Worm (Caenorhabditis elegans) whole organism, L1 larva: Measurements from ENCODE around the gene clec-126.
A peak's percentile ranks its signal among the peaks of the same experiment; 100 is the strongest.

Experiments used
- C34B4.2 ChIP-seq: sonication (generic microtip); optimal IDR thresholded peaks from 2 replicates; lab custom pipeline; 2017; ENCODE audit warnings: mild to moderate bottlenecking, missing genetic modification characterization, missing compliant biosample characterization
- Y116A8C.19 ChIP-seq: sonication (generic microtip); optimal IDR thresholded peaks from 2 replicates; lab custom pipeline; 2016; ENCODE audit warnings: missing compliant biosample characterization, missing genetic modification characterization, borderline replicate concordance
- aha-1 ChIP-seq: fragments of 150-350 bp; optimal IDR thresholded peaks from 2 replicates; lab custom pipeline; 2014; ENCODE audit warnings: missing biosample characterization, missing genetic modification characterization
- alr-1 ChIP-seq: fragments of 200-800 bp; sonication (Bioruptor generic); optimal IDR thresholded peaks from 2 replicates; lab custom pipeline; 2018; ENCODE audit warnings: borderline replicate concordance, mild to moderate bottlenecking, missing genetic modification characterization, missing compliant biosample characterization
- ceh-63 ChIP-seq: fragments of 200-800 bp; sonication (Bioruptor generic); optimal IDR thresholded peaks from 2 replicates; lab custom pipeline; 2018; ENCODE audit warnings: mild to moderate bottlenecking, missing genetic modification characterization, missing compliant biosample characterization
- ceh-8 ChIP-seq: fragments of 200-800 bp; sonication (Bioruptor generic); optimal IDR thresholded peaks from 2 replicates; lab custom pipeline; 2018; ENCODE audit warnings: mild to moderate bottlenecking, missing genetic modification characterization, moderate library complexity, missing compliant biosample characterization
- ceh-90 ChIP-seq: sonication (generic microtip); optimal IDR thresholded peaks from 2 replicates; lab custom pipeline; 2016; ENCODE audit warnings: missing genetic modification characterization, missing compliant biosample characterization
- ces-1 ChIP-seq: fragments of 150-350 bp; optimal IDR thresholded peaks from 2 replicates; lab custom pipeline; 2014; ENCODE audit warnings: missing biosample characterization, missing genetic modification reagents, missing genetic modification characterization
- dpl-1 ChIP-seq, 3 experiments: fragments of 150-350 bp in 2 of 3; sonication (generic microtip) in 1 of 3; optimal IDR thresholded peaks; 2 replicates each; lab custom pipeline; 2014 to 2017; ENCODE audit warnings: missing biosample characterization in 3 of 3, missing genetic modification characterization in 3 of 3, missing genetic modification reagents in 3 of 3
- efl-1 ChIP-seq, 4 experiments: fragments of 150-350 bp; optimal IDR thresholded peaks in 3 of 4; peaks in 1 of 4; 1 replicate in 1 of 4; 2 replicates in 3 of 4; lab custom pipeline; 2014; ENCODE audit warnings: missing biosample characterization in 2 of 4, missing genetic modification characterization in 2 of 4, missing genetic modification reagents in 2 of 4
- egl-27 ChIP-seq, 2 experiments: fragments of 150-350 bp in 1 of 2; sonication (generic microtip); optimal IDR thresholded peaks; 3 replicates each; lab custom pipeline; 2017 to 2018; ENCODE audit warnings: missing biosample characterization in 2 of 2, missing genetic modification characterization in 2 of 2, missing genetic modification reagents in 2 of 2
- elt-2 ChIP-seq: sonication (generic microtip); optimal IDR thresholded peaks from 2 replicates; lab custom pipeline; 2016; ENCODE audit warnings: missing genetic modification characterization, mild to moderate bottlenecking, inconsistent platforms, missing compliant biosample characterization, missing genetic modification reagents
- fkh-8 ChIP-seq: sonication (generic microtip); optimal IDR thresholded peaks from 2 replicates; lab custom pipeline; 2016; ENCODE audit warnings: mild to moderate bottlenecking, missing genetic modification characterization, missing compliant biosample characterization
- hpl-2 ChIP-seq: fragments of 150-350 bp; optimal IDR thresholded peaks from 2 replicates; lab custom pipeline; 2014; ENCODE audit warnings: missing biosample characterization, missing genetic modification reagents, missing genetic modification characterization
- irx-1 ChIP-seq: sonication (generic microtip); optimal IDR thresholded peaks from 2 replicates; lab custom pipeline; 2016; ENCODE audit warnings: missing genetic modification characterization, missing compliant biosample characterization
- jun-1 ChIP-seq: fragments of 150-350 bp; optimal IDR thresholded peaks from 2 replicates; lab custom pipeline; 2014; ENCODE audit warnings: missing biosample characterization, missing genetic modification reagents, missing genetic modification characterization
- lin-13 ChIP-seq: fragments of 150-350 bp; optimal IDR thresholded peaks from 2 replicates; lab custom pipeline; 2014; ENCODE audit warnings: missing biosample characterization, missing genetic modification reagents, missing genetic modification characterization
- lin-14 ChIP-seq: fragments of 200-800 bp; sonication (Bioruptor generic); optimal IDR thresholded peaks from 2 replicates; lab custom pipeline; 2018; ENCODE audit warnings: mild to moderate bottlenecking, missing genetic modification characterization, moderate library complexity, missing compliant biosample characterization
- lin-15B ChIP-seq: fragments of 150-350 bp; sonication (generic microtip); optimal IDR thresholded peaks from 3 replicates; lab custom pipeline; 2014; ENCODE audit warnings: missing biosample characterization, missing genetic modification characterization
- lsy-2 ChIP-seq, 2 experiments: fragments of 150-350 bp; optimal IDR thresholded peaks; 2 replicates each; lab custom pipeline; 2014; ENCODE audit warnings: missing biosample characterization in 2 of 2, missing genetic modification characterization in 2 of 2
- mab-9 ChIP-seq: fragments of 200-800 bp; sonication (Bioruptor generic); IDR thresholded peaks from 2 replicates; pipeline ENCODE4 v1.3.6; 2022; ENCODE audit warnings: missing genetic modification reagents, missing genetic modification characterization, missing compliant biosample characterization
- mef-2 ChIP-seq: fragments of 150-350 bp; optimal IDR thresholded peaks from 2 replicates; lab custom pipeline; 2014; ENCODE audit warnings: missing biosample characterization, missing genetic modification characterization
- nhr-20 ChIP-seq: sonication (generic microtip); optimal IDR thresholded peaks from 2 replicates; lab custom pipeline; 2016; ENCODE audit warnings: mild to moderate bottlenecking, missing genetic modification characterization, missing compliant biosample characterization
- nhr-237 ChIP-seq: fragments of 150-350 bp; optimal IDR thresholded peaks from 2 replicates; lab custom pipeline; 2014; ENCODE audit warnings: missing biosample characterization, missing genetic modification characterization
- nhr-47 ChIP-seq: sonication (generic microtip); optimal IDR thresholded peaks from 2 replicates; lab custom pipeline; 2016; ENCODE audit warnings: mild to moderate bottlenecking, missing genetic modification characterization, moderate library complexity, missing compliant biosample characterization
- nhr-76 ChIP-seq: sonication (generic microtip); optimal IDR thresholded peaks from 2 replicates; lab custom pipeline; 2017; ENCODE audit warnings: missing biosample characterization, missing genetic modification characterization
- nhr-84 ChIP-seq: sonication (generic microtip); optimal IDR thresholded peaks from 2 replicates; lab custom pipeline; 2017; ENCODE audit warnings: missing biosample characterization, missing genetic modification characterization
- nhr-90 ChIP-seq: sonication (generic microtip); optimal IDR thresholded peaks from 2 replicates; lab custom pipeline; 2016; ENCODE audit warnings: mild to moderate bottlenecking, missing genetic modification characterization, missing compliant biosample characterization; ENCODE audit not compliant: poor library complexity
- pax-3 ChIP-seq: fragments of 200-800 bp; sonication (Bioruptor generic); optimal IDR thresholded peaks from 2 replicates; lab custom pipeline; 2018; ENCODE audit warnings: mild to moderate bottlenecking, missing genetic modification characterization, moderate library complexity, missing compliant biosample characterization
- skn-1 ChIP-seq: fragments of 150-350 bp; optimal IDR thresholded peaks from 2 replicates; lab custom pipeline; 2014; ENCODE audit warnings: missing biosample characterization, missing genetic modification characterization
- snu-23 ChIP-seq: sonication (generic microtip); optimal IDR thresholded peaks from 2 replicates; lab custom pipeline; 2016; ENCODE audit warnings: missing genetic modification characterization, missing compliant biosample characterization
- sox-4 ChIP-seq: sonication (generic microtip); optimal IDR thresholded peaks from 2 replicates; lab custom pipeline; 2016; ENCODE audit warnings: missing genetic modification characterization, missing compliant biosample characterization
- swsn-7 ChIP-seq: sonication (generic microtip); optimal IDR thresholded peaks from 2 replicates; lab custom pipeline; 2016; ENCODE audit warnings: missing genetic modification characterization, missing compliant biosample characterization
- tlp-1 ChIP-seq: fragments of 150-350 bp; optimal IDR thresholded peaks from 2 replicates; lab custom pipeline; 2014; ENCODE audit warnings: missing biosample characterization, missing genetic modification characterization
- unc-130 ChIP-seq: fragments of 150-350 bp; optimal IDR thresholded peaks from 2 replicates; lab custom pipeline; 2017; ENCODE audit warnings: missing biosample characterization, missing genetic modification characterization, inconsistent platforms
- unc-30 ChIP-seq: sonication (generic microtip); optimal IDR thresholded peaks from 2 replicates; lab custom pipeline; 2017; ENCODE audit warnings: missing biosample characterization, missing genetic modification characterization
- unc-98 ChIP-seq: fragments of 200-800 bp; sonication (Bioruptor generic); IDR thresholded peaks from 2 replicates; pipeline ENCODE4 v1.3.6; 2022; ENCODE audit warnings: missing genetic modification characterization, missing compliant biosample characterization
- xbp-1 ChIP-seq: sonication (generic microtip); optimal IDR thresholded peaks from 2 replicates; lab custom pipeline; 2016; ENCODE audit warnings: missing genetic modification characterization, missing compliant biosample characterization
- zip-4 ChIP-seq: fragments of 200-800 bp; sonication (Bioruptor generic); optimal IDR thresholded peaks from 2 replicates; lab custom pipeline; 2018; ENCODE audit warnings: mild to moderate bottlenecking, missing genetic modification characterization, moderate library complexity, missing compliant biosample characterization
- ztf-11 ChIP-seq, 2 experiments: sonication (generic microtip); optimal IDR thresholded peaks; 2 replicates each; lab custom pipeline; 2016 to 2017; ENCODE audit warnings: missing genetic modification characterization in 2 of 2, missing biosample characterization in 1 of 2, missing compliant biosample characterization in 1 of 2
- ztf-4 ChIP-seq: fragments of 150-350 bp; optimal IDR thresholded peaks from 2 replicates; lab custom pipeline; 2014; ENCODE audit warnings: missing biosample characterization, missing genetic modification characterization

clec-126 gene

DNA sequence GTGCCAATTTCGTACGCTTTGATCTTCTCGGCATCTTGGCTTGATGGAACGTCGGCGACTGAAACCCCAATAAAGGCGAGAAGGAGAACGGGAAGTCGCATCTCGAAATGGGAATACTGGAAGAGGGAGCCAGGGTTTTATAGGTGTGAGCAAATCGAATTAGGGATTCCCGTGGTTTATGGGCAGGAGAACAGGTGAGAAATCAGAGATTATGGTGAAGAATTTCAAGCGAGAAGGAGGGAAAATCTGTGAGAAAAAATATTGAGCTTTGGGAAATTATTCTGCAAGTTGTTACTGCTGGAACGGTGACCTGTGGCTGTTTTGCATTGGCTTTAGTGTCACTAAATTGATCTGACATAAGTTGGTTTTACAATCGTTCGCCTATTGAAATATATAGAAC lies 47.7 kb upstream of the clec-126 start, which contains the start of gene Y49F6B.13:
TSS of gene Y49F6B.13 (minus strand) at position 101 of the 400 bp plus-strand sequence.
- TF ChIP-seq pax-3 (tag; lab: Kevin White, UChicago) (no peak), C34B4.2 (tag; lab: Kevin White, UChicago) (no peak), efl-1 (optimal IDR thresholded peaks at IDR 0.05; lab: Kevin White, UChicago) (no peak), efl-1 (GFP tag; optimal IDR thresholded peaks at IDR 0.05 in 1 of 2; lab: Kevin White, UChicago) (peak in 1 of 2 experiments; percentile 47)

DNA sequence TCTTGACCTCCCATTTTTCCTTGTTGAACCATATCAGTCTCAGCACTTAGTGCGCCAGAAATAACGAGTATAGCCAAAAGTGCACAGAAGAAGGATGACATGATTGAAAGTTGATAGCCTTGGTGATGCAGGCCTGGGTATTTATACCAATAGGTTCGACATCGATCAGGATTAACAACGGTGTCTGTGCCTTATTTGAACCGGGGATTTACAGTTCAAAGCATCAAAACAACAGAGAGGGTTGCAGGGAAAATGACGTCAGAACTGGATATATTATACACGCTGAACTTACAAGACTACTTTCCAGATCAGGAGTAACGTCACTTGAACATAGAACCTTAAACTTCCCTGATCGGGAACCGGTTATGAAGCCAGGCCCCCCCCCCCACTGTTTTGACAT lies 47.0 kb upstream of the clec-126 start, which contains the start of gene Y49F6B.12:
TSS of gene Y49F6B.12 (minus strand) at position 101 of the 400 bp plus-strand sequence.
- TF ChIP-seq swsn-7 (tag; lab: Kevin White, UChicago) (no peak), lin-15B (no peak), ceh-63 (no peak), nhr-237 (tag; lab: Kevin White, UChicago) (no peak), irx-1 (tag; lab: Kevin White, UChicago) (no peak), C34B4.2 (tag; lab: Kevin White, UChicago) (no peak), unc-130 (no peak), egl-27 (tag; optimal IDR thresholded peaks at IDR 0.05; lab: Kevin White, UChicago) (no peak), ces-1 (no peak), nhr-84 (no peak), nhr-76 (no peak), ceh-90 (tag; lab: Kevin White, UChicago) (no peak), mab-9 (no peak), sox-4 (no peak), zip-4 (GFP tag; lab: Kevin White, UChicago) (no peak)

DNA sequence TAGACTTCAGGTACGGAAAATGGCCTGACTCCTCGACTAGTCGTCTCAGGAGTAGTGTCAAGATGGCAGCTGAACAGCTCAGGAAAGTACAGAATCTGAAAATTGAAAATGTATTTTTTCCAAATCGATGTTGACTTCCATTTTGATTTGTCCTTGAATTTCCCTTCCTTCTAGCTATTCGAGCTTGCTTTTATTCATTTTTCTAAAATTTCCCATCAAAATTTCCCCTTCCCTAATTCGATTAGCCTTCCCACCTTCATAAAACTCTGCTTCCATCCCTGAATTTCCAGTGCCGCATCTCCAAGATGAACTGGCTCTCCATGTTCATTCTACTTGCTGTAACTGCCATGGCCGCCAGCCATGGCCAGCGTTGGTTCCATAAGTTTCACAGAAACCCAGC lies 46.5 kb upstream of the clec-126 start, which contains the start of gene Y49F6B.6:
TSS of gene Y49F6B.6 (plus strand) at position 301 of the 400 bp plus-strand sequence.
- TF ChIP-seq ztf-11 (tag; optimal IDR thresholded peaks at IDR 0.05; lab: Kevin White, UChicago) (no peak), elt-2 (no peak), lsy-2 (tag; optimal IDR thresholded peaks at IDR 0.05; lab: Kevin White, UChicago) (no peak), skn-1 (no peak), fkh-8 (tag; lab: Kevin White, UChicago) (no peak), dpl-1 (GFP tag; optimal IDR thresholded peaks at IDR 0.05; lab: Kevin White, UChicago) (no peak), ceh-8 (GFP tag; lab: Kevin White, UChicago) (no peak), alr-1 (tag; lab: Kevin White, UChicago) (no peak), unc-130 (no peak), snu-23 (GFP tag; lab: Kevin White, UChicago) (no peak), mef-2 (no peak), lin-13 (GFP tag; lab: Kevin White, UChicago) (no peak)

DNA sequence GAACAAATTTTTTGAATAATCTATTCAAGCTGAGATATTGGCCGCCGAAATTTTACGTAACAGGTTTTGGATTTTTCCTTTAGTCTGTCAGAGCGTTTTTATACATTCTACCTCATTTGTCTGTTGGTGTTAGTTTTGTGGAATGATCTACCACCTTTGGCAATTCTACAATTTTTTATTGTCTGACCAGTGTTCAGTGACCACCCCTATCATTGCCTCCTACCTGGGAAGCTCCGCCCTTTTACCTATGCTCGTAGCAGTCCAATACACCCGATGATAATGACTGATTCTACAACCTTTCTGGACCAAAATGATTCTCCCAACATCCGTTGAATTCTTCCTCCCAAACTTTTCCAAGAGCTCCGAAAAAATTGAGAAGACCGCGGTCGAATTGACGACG lies 45.5 kb upstream of the clec-126 start, which contains the start of gene sdz-32:
TSS of gene sdz-32 (plus strand) at position 301 of the 400 bp plus-strand sequence.
- TF ChIP-seq C34B4.2 (tag; lab: Kevin White, UChicago) (no peak), sox-4 (no peak), unc-30 (tag; lab: Kevin White, UChicago) (no peak), nhr-47 (tag; lab: Kevin White, UChicago) (no peak), snu-23 (GFP tag; lab: Kevin White, UChicago) (no peak), xbp-1 (no peak), nhr-20 (tag; lab: Kevin White, UChicago) (no peak), hpl-2 (GFP tag; lab: Kevin White, UChicago) (no peak), irx-1 (tag; lab: Kevin White, UChicago) (no peak), jun-1 (tag; lab: Kevin White, UChicago) (no peak), Y116A8C.19 (tag; lab: Kevin White, UChicago) (no peak), tlp-1 (no peak), aha-1 (tag; lab: Kevin White, UChicago) (no peak), ztf-4 (tag; lab: Kevin White, UChicago) (no peak), lin-14 (GFP tag; lab: Kevin White, UChicago) (no peak), unc-98 (GFP tag; lab: Robert Waterston, UW) (no peak), nhr-90 (tag; lab: Kevin White, UChicago) (no peak)
